Worm (Caenorhabditis elegans): Measurements from ENCODE around the gene lon-1.

DNA sequence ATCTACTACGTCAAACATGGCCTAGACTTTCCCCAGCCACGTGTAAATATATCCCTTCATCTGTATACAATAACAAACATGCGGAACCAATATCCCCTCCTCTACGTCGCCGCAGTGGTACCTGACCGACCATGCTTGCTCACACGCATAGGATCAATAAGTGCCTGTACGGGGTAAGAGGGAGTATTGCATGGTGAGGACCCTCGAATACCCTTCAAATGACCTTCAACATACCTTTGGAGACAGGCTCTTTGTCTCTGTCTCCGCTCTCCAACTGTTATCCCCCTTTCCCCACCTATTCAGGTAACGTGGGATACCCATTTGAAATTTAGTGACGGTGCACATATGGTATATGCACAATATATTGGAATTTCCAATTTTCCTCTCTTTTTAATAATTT lies 51.7 kb downstream of the lon-1 start, which contains the start of gene dex-1:
- TF ChIP-seq mdl-1 (tag; optimal IDR thresholded peaks at IDR 0.05) (no peak), nhr-11 (tag; optimal IDR thresholded peaks at IDR 0.05) (no peak), lin-15B (tag; optimal IDR thresholded peaks at IDR 0.05) (no peak), nhr-28 (tag; optimal IDR thresholded peaks at IDR 0.05) (no peak), T26A8.4 (GFP tag; IDR thresholded peaks at IDR 0.05) (no peak), unc-62 (GFP tag; optimal IDR thresholded peaks at IDR 0.05 in 1 of 2) (no peak), unc-62 (tag; optimal IDR thresholded peaks at IDR 0.05) (no peak), daf-8 (GFP tag; IDR thresholded peaks at IDR 0.05) (no peak), hmg-1.1 (GFP tag; IDR thresholded peaks at IDR 0.05) (no peak), attf-4 (tag; optimal IDR thresholded peaks at IDR 0.05) (no peak), lin-38 (GFP tag; IDR thresholded peaks at IDR 0.05) (no peak), mxl-3 (GFP tag; optimal IDR thresholded peaks at IDR 0.05) (no peak), dpl-1 (GFP tag; optimal IDR thresholded peaks at IDR 0.05) (no peak), zip-2 (tag; optimal IDR thresholded peaks at IDR 0.05) (no peak)

Data from whole organism, L4 larva.